Worm (Caenorhabditis elegans) whole organism, L4 larva: ENCODE data around the gene ril-2.

Experiments
- nhr-237 ChIP-seq: sonication (generic microtip); optimal IDR thresholded peaks from 2 replicates; lab custom pipeline; 2017; ENCODE audit warnings: missing biosample characterization, missing genetic modification characterization
- nhr-28 ChIP-seq: fragments of 150-350 bp; optimal IDR thresholded peaks from 2 replicates; lab custom pipeline; 2014; ENCODE audit warnings: missing biosample characterization, missing genetic modification characterization
- unc-39 ChIP-seq: sonication (generic microtip); optimal IDR thresholded peaks from 2 replicates; lab custom pipeline; 2017; ENCODE audit warnings: missing biosample characterization, missing genetic modification characterization
- unc-62 ChIP-seq, 3 experiments: fragments of 150-350 bp in 1 of 3; sonication (generic microtip); optimal IDR thresholded peaks in 2 of 3; peaks in 1 of 3; 1 replicate in 1 of 3; 2 replicates in 2 of 3; lab custom pipeline; 2014 to 2017; ENCODE audit warnings: missing biosample characterization in 3 of 3, missing genetic modification characterization in 3 of 3, missing genetic modification reagents in 3 of 3, missing genotype in 1 of 3

DNA sequence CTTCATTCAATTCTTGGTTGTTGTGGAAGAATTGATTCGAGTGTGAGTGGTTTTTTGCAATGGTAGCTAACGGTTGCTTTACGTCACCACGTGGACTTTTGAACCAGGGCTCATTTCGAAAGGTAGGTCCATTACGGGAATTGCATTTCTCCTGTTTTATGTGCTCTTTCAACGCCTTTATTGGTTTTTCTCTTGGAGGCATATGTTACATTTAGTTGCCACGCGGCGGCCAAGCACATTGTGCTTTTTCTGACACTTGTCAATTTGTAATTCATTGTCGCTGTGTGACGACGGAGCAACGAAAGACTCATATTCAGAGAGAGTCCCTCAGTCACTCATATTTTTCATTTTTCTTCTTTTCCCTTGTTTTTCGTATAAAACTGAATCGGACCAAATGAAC, 14.2 kb downstream of the ril-2 start:
- TF ChIP-seq nhr-28 (no peak), unc-39 (tag; lab: Kevin White, UChicago) (no peak), nhr-237 (no peak), unc-62 (GFP tag; optimal IDR thresholded peaks at IDR 0.05 in 1 of 2; lab: Kevin White, UChicago) (peak in 1 of 2 experiments; percentile 94), unc-62 (tag; optimal IDR thresholded peaks at IDR 0.05; lab: Kevin White, UChicago) (no peak)
